Fruit fly (Drosophila melanogaster): Measurements from ENCODE around the gene Sxl.

The Sxl gene

DNA sequence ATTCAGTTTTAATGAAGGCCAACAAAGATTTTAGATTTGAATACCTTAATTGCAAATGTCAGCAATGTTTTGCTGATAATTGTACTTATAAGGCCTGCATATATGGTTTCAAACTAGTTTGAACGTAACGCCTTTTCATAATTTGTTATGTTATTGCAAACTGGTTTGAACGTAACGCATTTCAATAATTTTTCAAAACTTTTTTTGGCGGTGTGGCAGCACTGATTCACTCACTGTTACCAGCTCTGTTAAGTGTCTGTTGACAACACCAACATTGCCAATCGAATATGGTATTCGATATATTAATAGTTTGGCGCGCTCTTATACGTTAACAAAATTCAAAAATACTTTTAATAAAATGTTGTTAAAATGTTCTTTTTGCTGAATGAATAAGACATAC lies 31.2 kb downstream of the Sxl start (continued):
- TF ChIP-seq HmgD (GFP tag; optimal IDR thresholded peaks at IDR 0.05) (no peak), Nf-YB (GFP tag; optimal IDR thresholded peaks at IDR 0.05) (no peak), CG10462 (GFP tag; optimal IDR thresholded peaks at IDR 0.05) (no peak), CG9437 (GFP tag; optimal IDR thresholded peaks at IDR 0.05) (peak; percentile 90), CG34422 (GFP tag; IDR thresholded peaks at IDR 0.05) (no peak), CG16813 (GFP tag; IDR thresholded peaks at IDR 0.05; ENCODE audit: partially characterized antibody) (no peak), Sry-δ (GFP tag; optimal IDR thresholded peaks at IDR 0.05) (peak; percentile 3), CG30403 (GFP tag; optimal IDR thresholded peaks at IDR 0.05) (no peak), Six4 (GFP tag; optimal IDR thresholded peaks at IDR 0.05) (no peak), E2f2 (GFP tag; IDR thresholded peaks at IDR 0.05) (peak; percentile 87), emc (GFP tag; optimal IDR thresholded peaks at IDR 0.05) (no peak), Dp (GFP tag; optimal IDR thresholded peaks at IDR 0.05) (peak; percentile 88), CG11456 (GFP tag; IDR thresholded peaks at IDR 0.05) (no peak), eyg (GFP tag; optimal IDR thresholded peaks at IDR 0.05) (no peak), tx (GFP tag; optimal IDR thresholded peaks at IDR 0.05) (no peak), CG14667 (GFP tag; IDR thresholded peaks at IDR 0.05) (no peak), lab (GFP tag; optimal IDR thresholded peaks at IDR 0.05) (no peak), wdn (GFP tag; IDR thresholded peaks at IDR 0.05) (no peak), CG1024 (GFP tag; IDR thresholded peaks at IDR 0.05) (no peak), Doc3 (GFP tag; IDR thresholded peaks at IDR 0.05; ENCODE audit: partially characterized antibody) (no peak), pzg (GFP tag; optimal IDR thresholded peaks at IDR 0.05) (peak; percentile 47), Stat92E (GFP tag; optimal IDR thresholded peaks at IDR 0.05) (no peak), CG13287 (GFP tag; IDR thresholded peaks at IDR 0.05; ENCODE audit: partially characterized antibody) (peak; percentile 44; the same call in 1 of the 2 replicates), CG32772 (GFP tag; IDR thresholded peaks at IDR 0.05) (no peak), CG1603 (tag; optimal IDR thresholded peaks at IDR 0.05) (peak; percentile 4), BEAF-32 (GFP tag; optimal IDR thresholded peaks at IDR 0.05) (peak; percentile 30), Myb (GFP tag; optimal IDR thresholded peaks at IDR 0.05) (peak; percentile 92), CG14710 (tag; optimal IDR thresholded peaks at IDR 0.05) (peak; percentile 26), Gsc (GFP tag; IDR thresholded peaks at IDR 0.05) (no peak), CTCF (GFP tag; optimal IDR thresholded peaks at IDR 0.05) (peak; percentile 63), mld (GFP tag; IDR thresholded peaks at IDR 0.05; ENCODE audit: partially characterized antibody) (no peak), Ptx1 (GFP tag; IDR thresholded peaks at IDR 0.05) (no peak), CG10543 (GFP tag; optimal IDR thresholded peaks at IDR 0.05) (no peak), sim (GFP tag; IDR thresholded peaks at IDR 0.05) (no peak), zfh1 (GFP tag; IDR thresholded peaks at IDR 0.05) (no peak), Hr51 (GFP tag; optimal IDR thresholded peaks at IDR 0.05) (no peak), scrt (GFP tag; optimal IDR thresholded peaks at IDR 0.05) (no peak), gsb (GFP tag; IDR thresholded peaks at IDR 0.05) (no peak), gfzf (GFP tag; optimal IDR thresholded peaks at IDR 0.05) (no peak), CG17186 (GFP tag; optimal IDR thresholded peaks at IDR 0.05) (peak; percentile 47), CG17361 (GFP tag; IDR thresholded peaks at IDR 0.05) (no peak), CG12744 (GFP tag; optimal IDR thresholded peaks at IDR 0.05) (no peak), bab2 (GFP tag; optimal IDR thresholded peaks at IDR 0.05) (no peak), CG13775 (GFP tag; optimal IDR thresholded peaks at IDR 0.05) (no peak), CG17829 (tag; optimal IDR thresholded peaks at IDR 0.05) (no peak), CG3407 (GFP tag; optimal IDR thresholded peaks at IDR 0.05) (no peak), wek (GFP tag; optimal IDR thresholded peaks at IDR 0.05) (no peak), psq (GFP tag; optimal IDR thresholded peaks at IDR 0.05) (no peak), pan (optimal IDR thresholded peaks at IDR 0.05) (no peak), pan (GFP tag; optimal IDR thresholded peaks at IDR 0.05 in 1 of 2, IDR thresholded peaks at IDR 0.05 in 1 of 2) (no peak), Dref (GFP tag; IDR thresholded peaks at IDR 0.05) (peak; percentile 63), caup (GFP tag; optimal IDR thresholded peaks at IDR 0.05; ENCODE audit: severe bottlenecking) (no peak)
